Worm (Caenorhabditis elegans): Measurements from ENCODE around the gene mig-22.

Gene mig-22

ce11 chrIII:8745214-8745613 is 21.9 kb downstream of the mig-22 start:
- TF ChIP-seq hmbx-1 (tag; optimal IDR thresholded peaks at IDR 0.05) (no peak), ets-7 (tag; optimal IDR thresholded peaks at IDR 0.05) (no peak), tbx-37 (GFP tag; conservative IDR thresholded peaks at IDR 0.05) (no peak), F13C5.2 (tag; optimal IDR thresholded peaks at IDR 0.05) (no peak), ceh-36 (tag; optimal IDR thresholded peaks at IDR 0.05) (no peak), aly-1 (tag; optimal IDR thresholded peaks at IDR 0.05) (no peak), hnd-1 (tag; optimal IDR thresholded peaks at IDR 0.05) (no peak)

- TF ChIP-seq hmbx-1 (tag; optimal IDR thresholded peaks at IDR 0.05) (no peak), scrt-1 (GFP tag; IDR thresholded peaks at IDR 0.05) (no peak), tbx-37 (GFP tag; conservative IDR thresholded peaks at IDR 0.05) (no peak)
Measured at ce11 chrIII:8744765-8745164, 22.4 kb downstream of the mig-22 start.

ce11 chrIII:8743796-8744404 is 23.2 kb downstream of the mig-22 start, which contains the start of gene ZK370.6:
ZK370.6 (minus strand) TSS chrIII:8743846.
- no peak for TF ChIP-seq ceh-13 (GFP tag; optimal IDR thresholded peaks at IDR 0.05)
- TF ChIP-seq tbx-11 (GFP tag; IDR thresholded peaks at IDR 0.05), result no peak
- no peak for TF ChIP-seq hmbx-1 (tag; optimal IDR thresholded peaks at IDR 0.05)
- TF ChIP-seq aly-1 (tag; optimal IDR thresholded peaks at IDR 0.05), result no peak
- no peak for TF ChIP-seq tra-4 (tag; optimal IDR thresholded peaks at IDR 0.05)
- no peak for TF ChIP-seq tbx-37 (GFP tag; conservative IDR thresholded peaks at IDR 0.05)
- TF ChIP-seq flt-1 (GFP tag; IDR thresholded peaks at IDR 0.05), result no peak
- TF ChIP-seq F13C5.2 (tag; optimal IDR thresholded peaks at IDR 0.05), result no peak
- TF ChIP-seq ama-1 (optimal IDR thresholded peaks at IDR 0.05), result no peak
- no peak for TF ChIP-seq hmg-4 (GFP tag; optimal IDR thresholded peaks at IDR 0.05)
- no peak for TF ChIP-seq hnd-1 (tag; optimal IDR thresholded peaks at IDR 0.05)
- no peak for TF ChIP-seq pes-1 (GFP tag; IDR thresholded peaks at IDR 0.05)
- no peak for TF ChIP-seq ets-7 (tag; optimal IDR thresholded peaks at IDR 0.05)
- no peak for TF ChIP-seq scrt-1 (GFP tag; IDR thresholded peaks at IDR 0.05)
- TF ChIP-seq ceh-36 (tag; optimal IDR thresholded peaks at IDR 0.05), result no peak

- TF ChIP-seq tra-4 (tag; optimal IDR thresholded peaks at IDR 0.05), result no peak
- TF ChIP-seq tbx-37 (GFP tag; conservative IDR thresholded peaks at IDR 0.05), result no peak
- no peak for TF ChIP-seq hmg-4 (GFP tag; optimal IDR thresholded peaks at IDR 0.05)
- TF ChIP-seq sea-1 (GFP tag; conservative IDR thresholded peaks at IDR 0.05), result no peak
- no peak for TF ChIP-seq hnd-1 (tag; optimal IDR thresholded peaks at IDR 0.05)
- no peak for TF ChIP-seq ceh-13 (GFP tag; optimal IDR thresholded peaks at IDR 0.05)
- TF ChIP-seq B0310.2 (tag; optimal IDR thresholded peaks at IDR 0.05), result no peak
- TF ChIP-seq pes-1 (GFP tag; IDR thresholded peaks at IDR 0.05), result no peak
- TF ChIP-seq flt-1 (GFP tag; IDR thresholded peaks at IDR 0.05), result no peak
- no peak for TF ChIP-seq hmbx-1 (tag; optimal IDR thresholded peaks at IDR 0.05)
- no peak for TF ChIP-seq ama-1 (optimal IDR thresholded peaks at IDR 0.05)
- no peak for TF ChIP-seq tbx-11 (GFP tag; IDR thresholded peaks at IDR 0.05)
- TF ChIP-seq F13C5.2 (tag; optimal IDR thresholded peaks at IDR 0.05), result no peak
Measured at ce11 chrIII:8742584-8742983, 24.6 kb downstream of the mig-22 start.

ce11 chrIII:8741955-8742354 is 25.2 kb downstream of the mig-22 start:
- TF ChIP-seq scrt-1 (GFP tag; IDR thresholded peaks at IDR 0.05) (no peak), ceh-36 (tag; optimal IDR thresholded peaks at IDR 0.05) (no peak), tbx-37 (GFP tag; conservative IDR thresholded peaks at IDR 0.05) (no peak), sea-1 (GFP tag; conservative IDR thresholded peaks at IDR 0.05) (no peak), ama-1 (optimal IDR thresholded peaks at IDR 0.05) (no peak), flt-1 (GFP tag; IDR thresholded peaks at IDR 0.05) (no peak), hnd-1 (tag; optimal IDR thresholded peaks at IDR 0.05) (no peak), tbx-11 (GFP tag; IDR thresholded peaks at IDR 0.05) (no peak)

- TF ChIP-seq tbx-11 (GFP tag; IDR thresholded peaks at IDR 0.05) (0 out of 2 replicates have a peak, but pooled peaks have one; percentile 54), ama-1 (optimal IDR thresholded peaks at IDR 0.05) (no peak), aly-1 (tag; optimal IDR thresholded peaks at IDR 0.05) (peak; percentile 58), ceh-13 (GFP tag; optimal IDR thresholded peaks at IDR 0.05) (no peak), hmbx-1 (tag; optimal IDR thresholded peaks at IDR 0.05) (no peak), B0310.2 (tag; optimal IDR thresholded peaks at IDR 0.05) (no peak), hmg-4 (GFP tag; optimal IDR thresholded peaks at IDR 0.05) (no peak), sea-1 (GFP tag; conservative IDR thresholded peaks at IDR 0.05) (peak; percentile 30; the same call in 1 of the 2 replicates), ceh-36 (tag; optimal IDR thresholded peaks at IDR 0.05) (no peak), hnd-1 (tag; optimal IDR thresholded peaks at IDR 0.05) (peak; percentile 11), tbx-37 (GFP tag; conservative IDR thresholded peaks at IDR 0.05) (peak; percentile 63), ets-7 (tag; optimal IDR thresholded peaks at IDR 0.05) (peak; percentile 52), scrt-1 (GFP tag; IDR thresholded peaks at IDR 0.05) (peak; percentile 70; the same call in 1 of the 2 replicates), flt-1 (GFP tag; IDR thresholded peaks at IDR 0.05) (peak; percentile 63), F13C5.2 (tag; optimal IDR thresholded peaks at IDR 0.05) (peak; percentile 93), tra-4 (tag; optimal IDR thresholded peaks at IDR 0.05) (no peak), pes-1 (GFP tag; IDR thresholded peaks at IDR 0.05) (peak; percentile 68; the same call in 1 of the 2 replicates)
Measured at ce11 chrIII:8741276-8741860, 25.8 kb downstream of the mig-22 start, which contains the start of gene pdhk-2. pdhk-2 (minus strand) TSS chrIII:8741412.

ce11 chrIII:8739786-8740185 is 27.4 kb downstream of the mig-22 start:
- TF ChIP-seq sea-1 (GFP tag; conservative IDR thresholded peaks at IDR 0.05) (no peak), ama-1 (optimal IDR thresholded peaks at IDR 0.05) (no peak), tbx-11 (GFP tag; IDR thresholded peaks at IDR 0.05) (no peak), ceh-36 (tag; optimal IDR thresholded peaks at IDR 0.05) (no peak), hmbx-1 (tag; optimal IDR thresholded peaks at IDR 0.05) (no peak)

ce11 chrIII:8739126-8739525 is 28.0 kb downstream of the mig-22 start:
- TF ChIP-seq sea-1 (GFP tag; conservative IDR thresholded peaks at IDR 0.05), result no peak
- TF ChIP-seq ama-1 (optimal IDR thresholded peaks at IDR 0.05), result no peak
- no peak for TF ChIP-seq hmg-4 (GFP tag; optimal IDR thresholded peaks at IDR 0.05)
- TF ChIP-seq aly-1 (tag; optimal IDR thresholded peaks at IDR 0.05), result no peak
- no peak for TF ChIP-seq ceh-13 (GFP tag; optimal IDR thresholded peaks at IDR 0.05)
- no peak for TF ChIP-seq pes-1 (GFP tag; IDR thresholded peaks at IDR 0.05)
- TF ChIP-seq tbx-11 (GFP tag; IDR thresholded peaks at IDR 0.05), result no peak
